Fruit fly (Drosophila melanogaster) whole organism, embryonic: ENCODE measurements around the gene CG17327.

ENCODE experiments used
- Bteb2 ChIP-seq: fragments of 200-800 bp; sonication (Bioruptor generic); optimal IDR thresholded peaks from 2 replicates; lab custom pipeline; 2016; ENCODE audit warnings: missing biosample characterization, missing genetic modification characterization
- Elba2 ChIP-seq: fragments of 200-800 bp; sonication (Bioruptor generic); optimal IDR thresholded peaks from 3 replicates; lab custom pipeline; 2016; ENCODE audit warnings: missing biosample characterization, missing genetic modification characterization
- Mad ChIP-seq: fragments of 200-800 bp; sonication (Bioruptor generic); optimal IDR thresholded peaks from 2 replicates; lab custom pipeline; 2016; ENCODE audit warnings: missing biosample characterization, missing genetic modification characterization
- dm ChIP-seq: fragments of 200-800 bp; sonication (Bioruptor generic); optimal IDR thresholded peaks from 3 replicates; lab custom pipeline; 2016; ENCODE audit warnings: missing biosample characterization, missing genetic modification characterization
- fd3F ChIP-seq: fragments of 200-800 bp; sonication (Bioruptor generic); optimal IDR thresholded peaks from 2 replicates; lab custom pipeline; 2018; ENCODE audit warnings: missing biosample characterization, mild to moderate bottlenecking, missing genetic modification characterization, moderate library complexity
- slbo ChIP-seq: fragments of 200-800 bp; sonication (Bioruptor generic); IDR thresholded peaks from 2 replicates; pipeline ENCODE4 v1.3.6; 2022; ENCODE audit warnings: missing biosample characterization, missing genetic modification characterization

DNA sequence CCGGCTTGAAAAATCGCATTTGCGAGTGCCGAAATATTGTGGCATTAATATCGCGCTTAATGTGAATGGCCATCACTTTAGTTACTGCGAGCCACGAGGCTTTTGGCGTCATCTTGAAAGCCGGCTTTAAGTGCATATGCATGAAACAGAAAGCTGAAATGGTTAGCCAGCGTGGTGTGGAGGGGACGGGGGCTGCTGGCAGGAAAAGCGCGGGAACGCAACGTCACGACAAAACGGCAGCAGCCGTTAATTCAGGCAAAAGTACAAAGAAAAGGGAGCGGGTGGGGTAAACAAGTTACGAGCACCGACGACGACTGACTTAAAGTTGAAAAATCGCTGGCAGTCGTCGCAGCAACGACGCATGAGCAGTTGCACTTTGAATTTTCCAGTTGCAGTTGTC, 17.9 kb upstream of the CG17327 start:
- TF ChIP-seq Mad (GFP tag; lab: Kevin White, UChicago) = no peak
- no peak for TF ChIP-seq slbo (GFP tag; lab: Robert Waterston, UW)
- TF ChIP-seq dm = no peak
- no peak for TF ChIP-seq Bteb2 (GFP tag; lab: Kevin White, UChicago)
- no peak for TF ChIP-seq Elba2
- TF ChIP-seq fd3F = no peak
